Worm (Caenorhabditis elegans) whole organism, L2 larva: ENCODE measurements around the gene hacl-1.

ENCODE experiments used
- alr-1 ChIP-seq: fragments of 150-350 bp; optimal IDR thresholded peaks from 2 replicates; lab custom pipeline; 2014; ENCODE audit warnings: missing biosample characterization, missing genetic modification characterization
- ama-1 ChIP-seq: fragments of 150-350 bp; optimal IDR thresholded peaks from 2 replicates; lab custom pipeline; 2018; ENCODE audit warnings: inconsistent platforms
- blmp-1 ChIP-seq: sonication (generic microtip); optimal IDR thresholded peaks from 2 replicates; lab custom pipeline; 2017; ENCODE audit warnings: missing genetic modification characterization, mild to moderate bottlenecking, missing compliant biosample characterization, antibody characterized with exemption, moderate library complexity; ENCODE audit not compliant: insufficient read depth
- egl-27 ChIP-seq: sonication (generic microtip); optimal IDR thresholded peaks from 3 replicates; lab custom pipeline; 2017; ENCODE audit warnings: missing biosample characterization, missing genetic modification reagents, missing genetic modification characterization
- elt-3 ChIP-seq: sonication (generic microtip); optimal IDR thresholded peaks from 2 replicates; lab custom pipeline; 2017; ENCODE audit warnings: missing biosample characterization, missing genetic modification characterization
- fos-1 ChIP-seq: fragments of 150-350 bp; optimal IDR thresholded peaks from 2 replicates; lab custom pipeline; 2014; ENCODE audit warnings: missing biosample characterization, missing genetic modification characterization
- lin-13 ChIP-seq: fragments of 150-350 bp; optimal IDR thresholded peaks from 2 replicates; lab custom pipeline; 2014; ENCODE audit warnings: missing biosample characterization, missing genetic modification reagents, missing genetic modification characterization
- lsy-2 ChIP-seq, 2 experiments: fragments of 150-350 bp in 1 of 2; sonication (generic microtip) in 1 of 2; optimal IDR thresholded peaks; 2 replicates each; lab custom pipeline; 2014 to 2017; ENCODE audit warnings: missing biosample characterization in 2 of 2, missing genetic modification characterization in 2 of 2
- nhr-12 ChIP-seq: fragments of 150-350 bp; optimal IDR thresholded peaks from 2 replicates; lab custom pipeline; 2014; ENCODE audit warnings: missing biosample characterization, missing genetic modification characterization
- nhr-237 ChIP-seq: fragments of 150-350 bp; optimal IDR thresholded peaks from 2 replicates; lab custom pipeline; 2014; ENCODE audit warnings: missing biosample characterization, missing genetic modification characterization
- nhr-77 ChIP-seq: fragments of 150-350 bp; optimal IDR thresholded peaks from 2 replicates; lab custom pipeline; 2014; ENCODE audit warnings: missing biosample characterization, missing genetic modification characterization
- unc-62 ChIP-seq: fragments of 150-350 bp; optimal IDR thresholded peaks from 2 replicates; lab custom pipeline; 2014; ENCODE audit warnings: missing biosample characterization, missing genetic modification reagents, missing genetic modification characterization
- ztf-11 ChIP-seq: sonication (generic microtip); optimal IDR thresholded peaks from 2 replicates; lab custom pipeline; 2017; ENCODE audit warnings: missing biosample characterization, missing genetic modification characterization

ce11 chrII:11440265-11440664 is 52.5 kb downstream of the hacl-1 start, which contains the start of gene VW02B12L.2:
- TF ChIP-seq nhr-77 (tag; lab: Kevin White, UChicago) (no peak), ztf-11 (no peak), nhr-237 (tag; lab: Kevin White, UChicago) (no peak), nhr-12 (tag; lab: Kevin White, UChicago) (no peak), alr-1 (tag; lab: Kevin White, UChicago) (no peak), blmp-1 (tag; lab: Kevin White, UChicago) (peak; percentile 8), elt-3 (no peak), egl-27 (tag; lab: Kevin White, UChicago) (no peak), fos-1 (tag; lab: Kevin White, UChicago) (no peak), unc-62 (GFP tag; lab: Kevin White, UChicago) (no peak), ama-1 (no peak), lsy-2 (tag; optimal IDR thresholded peaks at IDR 0.05; lab: Kevin White, UChicago) (peak; percentile 34 to 72), lin-13 (GFP tag; lab: Kevin White, UChicago) (peak; percentile 22)
